Worm (Caenorhabditis elegans) whole organism, L3 larva: ENCODE measurements around the gene srt-64.

Source experiments
- R02D3.7 ChIP-seq: fragments of 150-350 bp; optimal IDR thresholded peaks from 2 replicates; lab custom pipeline; 2014; ENCODE audit warnings: missing biosample characterization, missing genetic modification characterization
- ZK546.5 ChIP-seq: sonication (generic microtip); optimal IDR thresholded peaks from 2 replicates; lab custom pipeline; 2017; ENCODE audit warnings: missing biosample characterization, missing genetic modification characterization
- aly-2 ChIP-seq: fragments of 150-350 bp; optimal IDR thresholded peaks from 2 replicates; lab custom pipeline; 2014; ENCODE audit warnings: missing biosample characterization, missing genetic modification characterization
- ama-1 ChIP-seq: fragments of 150-350 bp; optimal IDR thresholded peaks from 2 replicates; lab custom pipeline; 2018
- ceh-16 ChIP-seq: sonication (generic microtip); optimal IDR thresholded peaks from 2 replicates; lab custom pipeline; 2017; ENCODE audit warnings: missing biosample characterization, missing genetic modification characterization
- ceh-82 ChIP-seq: fragments of 150-350 bp; optimal IDR thresholded peaks from 2 replicates; lab custom pipeline; 2014; ENCODE audit warnings: missing biosample characterization, missing genetic modification characterization
- ceh-9 ChIP-seq: sonication (generic microtip); optimal IDR thresholded peaks from 2 replicates; lab custom pipeline; 2018; ENCODE audit warnings: missing biosample characterization, missing genetic modification characterization
- daf-12 ChIP-seq: fragments of 150-350 bp; optimal IDR thresholded peaks from 2 replicates; lab custom pipeline; 2014; ENCODE audit warnings: missing biosample characterization, missing genetic modification reagents, missing genetic modification characterization
- egl-27 ChIP-seq: sonication (generic microtip); optimal IDR thresholded peaks from 4 replicates; lab custom pipeline; 2017; ENCODE audit warnings: missing biosample characterization, missing genetic modification reagents, missing genetic modification characterization
- egl-5 ChIP-seq: fragments of 150-350 bp; optimal IDR thresholded peaks from 2 replicates; lab custom pipeline; 2017; ENCODE audit warnings: missing biosample characterization, missing genetic modification reagents, missing genetic modification characterization, inconsistent platforms
- elt-1 ChIP-seq: fragments of 150-350 bp; optimal IDR thresholded peaks from 2 replicates; lab custom pipeline; 2014; ENCODE audit warnings: missing biosample characterization, missing genetic modification characterization
- elt-2 ChIP-seq: sonication (generic microtip); optimal IDR thresholded peaks from 2 replicates; lab custom pipeline; 2016; ENCODE audit warnings: missing genetic modification reagents, mild to moderate bottlenecking, missing genetic modification characterization, missing compliant biosample characterization
- elt-3 ChIP-seq, 3 experiments: fragments of 150-350 bp in 1 of 3; sonication (generic microtip) in 2 of 3; optimal IDR thresholded peaks; 2 replicates in 2 of 3; 4 replicates in 1 of 3; lab custom pipeline; 2014 to 2017; ENCODE audit warnings: missing biosample characterization in 3 of 3, missing genetic modification characterization in 3 of 3
- eor-1 ChIP-seq, 2 experiments: fragments of 150-350 bp; optimal IDR thresholded peaks; 2 replicates each; lab custom pipeline; 2014 to 2018; ENCODE audit warnings: missing biosample characterization in 2 of 2, missing genetic modification characterization in 2 of 2
- fkh-10 ChIP-seq: sonication (generic microtip); optimal IDR thresholded peaks from 2 replicates; lab custom pipeline; 2017; ENCODE audit warnings: missing biosample characterization, missing genetic modification reagents, missing genetic modification characterization
- fkh-2 ChIP-seq: fragments of 150-350 bp; optimal IDR thresholded peaks from 2 replicates; lab custom pipeline; 2014; ENCODE audit warnings: missing biosample characterization, missing genetic modification reagents, missing genetic modification characterization
- fos-1 ChIP-seq: fragments of 150-350 bp; optimal IDR thresholded peaks from 2 replicates; lab custom pipeline; 2014; ENCODE audit warnings: missing biosample characterization, missing genetic modification characterization
- jun-1 ChIP-seq: fragments of 150-350 bp; optimal IDR thresholded peaks from 2 replicates; lab custom pipeline; 2014; ENCODE audit warnings: missing biosample characterization, missing genetic modification reagents, missing genetic modification characterization
- lin-15B ChIP-seq: fragments of 150-350 bp; optimal IDR thresholded peaks from 2 replicates; lab custom pipeline; 2014; ENCODE audit warnings: missing biosample characterization, missing genetic modification characterization
- lin-39 ChIP-seq: fragments of 150-350 bp; optimal IDR thresholded peaks from 2 replicates; lab custom pipeline; 2018; ENCODE audit warnings: missing biosample characterization, missing genetic modification reagents, missing genetic modification characterization
- lsy-12 ChIP-seq: sonication (generic microtip); optimal IDR thresholded peaks from 2 replicates; lab custom pipeline; 2016; ENCODE audit warnings: mild to moderate bottlenecking, missing genetic modification characterization, missing compliant biosample characterization
- mdl-1 ChIP-seq: fragments of 150-350 bp; optimal IDR thresholded peaks from 2 replicates; lab custom pipeline; 2014; ENCODE audit warnings: missing biosample characterization, missing genetic modification characterization
- mml-1 ChIP-seq: fragments of 150-350 bp; sonication (generic microtip); optimal IDR thresholded peaks from 3 replicates; lab custom pipeline; 2014; ENCODE audit warnings: missing biosample characterization, missing genetic modification characterization
- nfya-1 ChIP-seq: sonication (generic microtip); optimal IDR thresholded peaks from 2 replicates; lab custom pipeline; 2017; ENCODE audit warnings: missing genetic modification characterization, mild to moderate bottlenecking, missing compliant biosample characterization, antibody characterized with exemption, moderate library complexity; ENCODE audit not compliant: insufficient read depth
- nhr-11 ChIP-seq: fragments of 150-350 bp; optimal IDR thresholded peaks from 2 replicates; lab custom pipeline; 2014; ENCODE audit warnings: missing biosample characterization, missing genetic modification characterization
- nhr-12 ChIP-seq: fragments of 150-350 bp; optimal IDR thresholded peaks from 2 replicates; lab custom pipeline; 2014; ENCODE audit warnings: missing biosample characterization, missing genetic modification characterization
- nhr-23 ChIP-seq: fragments of 150-350 bp; optimal IDR thresholded peaks from 2 replicates; lab custom pipeline; 2014; ENCODE audit warnings: missing biosample characterization, missing genetic modification reagents, missing genetic modification characterization
- nhr-237 ChIP-seq: fragments of 150-350 bp; optimal IDR thresholded peaks from 2 replicates; lab custom pipeline; 2014; ENCODE audit warnings: missing biosample characterization, missing genetic modification characterization
- nhr-25 ChIP-seq: sonication (generic microtip); optimal IDR thresholded peaks from 2 replicates; lab custom pipeline; 2017; ENCODE audit warnings: missing biosample characterization, missing genetic modification characterization
- nhr-28 ChIP-seq: fragments of 150-350 bp; optimal IDR thresholded peaks from 2 replicates; lab custom pipeline; 2014; ENCODE audit warnings: missing biosample characterization, missing genetic modification characterization
- nhr-43 ChIP-seq: sonication (generic microtip); optimal IDR thresholded peaks from 2 replicates; lab custom pipeline; 2016; ENCODE audit warnings: mild to moderate bottlenecking, missing genetic modification characterization, missing compliant biosample characterization; ENCODE audit not compliant: poor library complexity, severe bottlenecking
- nhr-67 ChIP-seq: fragments of 150-350 bp; optimal IDR thresholded peaks from 2 replicates; lab custom pipeline; 2014; ENCODE audit warnings: missing biosample characterization, missing genetic modification characterization
- nhr-76 ChIP-seq: fragments of 150-350 bp; sonication (generic microtip); optimal IDR thresholded peaks from 5 replicates; lab custom pipeline; 2014; ENCODE audit warnings: missing biosample characterization, missing genetic modification characterization
- nhr-77 ChIP-seq: fragments of 150-350 bp; optimal IDR thresholded peaks from 2 replicates; lab custom pipeline; 2014; ENCODE audit warnings: missing biosample characterization, missing genetic modification characterization
- pha-4 ChIP-seq: fragments of 150-350 bp; optimal IDR thresholded peaks from 2 replicates; lab custom pipeline; 2014; ENCODE audit warnings: missing biosample characterization, missing genetic modification reagents, missing genetic modification characterization
- pqm-1 ChIP-seq: fragments of 150-350 bp; optimal IDR thresholded peaks from 2 replicates; lab custom pipeline; 2017; ENCODE audit warnings: missing biosample characterization, missing genetic modification characterization, inconsistent platforms
- skn-1 ChIP-seq: fragments of 150-350 bp; optimal IDR thresholded peaks from 2 replicates; lab custom pipeline; 2014; ENCODE audit warnings: missing biosample characterization, missing genetic modification characterization
- unc-39 ChIP-seq: sonication (generic microtip); optimal IDR thresholded peaks from 4 replicates; lab custom pipeline; 2017; ENCODE audit warnings: missing biosample characterization, missing genetic modification characterization
- unc-62 ChIP-seq: fragments of 150-350 bp; sonication (generic microtip); optimal IDR thresholded peaks from 4 replicates; lab custom pipeline; 2014; ENCODE audit warnings: missing biosample characterization, missing genetic modification reagents, missing genetic modification characterization
- zag-1 ChIP-seq: fragments of 150-350 bp; optimal IDR thresholded peaks from 2 replicates; lab custom pipeline; 2014; ENCODE audit warnings: missing biosample characterization, missing genetic modification characterization
- ztf-11 ChIP-seq: fragments of 150-350 bp; optimal IDR thresholded peaks from 2 replicates; lab custom pipeline; 2014; ENCODE audit warnings: missing biosample characterization, missing genetic modification characterization
- ztf-4 ChIP-seq: fragments of 150-350 bp; optimal IDR thresholded peaks from 2 replicates; lab custom pipeline; 2014; ENCODE audit warnings: missing biosample characterization, missing genetic modification characterization

Gene srt-64

ce11 chrV:5164682-5165081 is 4.8 kb downstream of the srt-64 start, which contains the start of gene abu-7:
Gene abu-7 (minus strand): TSS chrV:5164782.
- no peak for TF ChIP-seq zag-1 (tag; lab: Kevin White, UChicago)
- no peak for TF ChIP-seq ZK546.5 (tag; lab: Kevin White, UChicago)
- no peak for TF ChIP-seq unc-62 (GFP tag; lab: Kevin White, UChicago)
- no peak for TF ChIP-seq pha-4
- TF ChIP-seq mml-1 (tag; lab: Kevin White, UChicago): no peak
- no peak for TF ChIP-seq nhr-76 (tag; lab: Kevin White, UChicago)
- no peak for TF ChIP-seq egl-27 (tag; lab: Kevin White, UChicago)
- TF ChIP-seq ceh-82 (tag; lab: Kevin White, UChicago): no peak
- no peak for TF ChIP-seq nhr-28 (tag; lab: Kevin White, UChicago)
- TF ChIP-seq, all 47 proteins: peak for 0

- TF ChIP-seq pha-4: no peak
- TF ChIP-seq elt-2 (tag; lab: Kevin White, UChicago): no peak
- no peak for TF ChIP-seq unc-39
- TF ChIP-seq ztf-4: no peak
- TF ChIP-seq egl-5 (tag; lab: Kevin White, UChicago): no peak
- TF ChIP-seq aly-2 (tag; lab: Kevin White, UChicago): no peak
- TF ChIP-seq nhr-23 (tag; lab: Kevin White, UChicago): no peak
Observed at ce11 chrV:5161792-5162191, 7.7 kb downstream of the srt-64 start, which contains the start of gene abu-6. Gene abu-6 (minus strand): TSS chrV:5161892.

- TF ChIP-seq nhr-43 (tag; lab: Kevin White, UChicago) (no peak), lin-39 (tag; lab: Kevin White, UChicago) (no peak), nhr-237 (tag; lab: Kevin White, UChicago) (no peak), nhr-11 (tag; lab: Kevin White, UChicago) (no peak), unc-62 (GFP tag; lab: Kevin White, UChicago) (no peak), unc-39 (no peak)
Observed at ce11 chrV:5158302-5158701, 11.2 kb downstream of the srt-64 start, which contains the start of gene abu-15. Gene abu-15 (plus strand): TSS chrV:5158602.

ce11 chrV:5157660-5158059 is 11.8 kb downstream of the srt-64 start, which contains the start of gene srx-39:
Gene srx-39 (minus strand): TSS chrV:5157760.
- no peak for TF ChIP-seq unc-62 (GFP tag; lab: Kevin White, UChicago)
- TF ChIP-seq lin-15B (tag; lab: Kevin White, UChicago): no peak
- no peak for TF ChIP-seq ama-1 (lab: Kevin White, UChicago)
- no peak for TF ChIP-seq skn-1 (tag; lab: Kevin White, UChicago)
- no peak for TF ChIP-seq aly-2 (tag; lab: Kevin White, UChicago)
- no peak for TF ChIP-seq daf-12 (tag; lab: Kevin White, UChicago)
- no peak for TF ChIP-seq lsy-12
- TF ChIP-seq ztf-4: no peak
- no peak for TF ChIP-seq fkh-2 (tag; lab: Kevin White, UChicago)
- no peak for TF ChIP-seq elt-1
- TF ChIP-seq ceh-9 (tag; lab: Kevin White, UChicago): no peak
- no peak for TF ChIP-seq ceh-82 (tag; lab: Kevin White, UChicago)

ce11 chrV:5155516-5155915 is 14.0 kb downstream of the srt-64 start, which contains the start of gene srx-38:
Gene srx-38 (minus strand): TSS chrV:5155616.
- no peak for TF ChIP-seq nhr-77 (tag; lab: Kevin White, UChicago)
- TF ChIP-seq ztf-4: no peak
- no peak for TF ChIP-seq nhr-76 (tag; lab: Kevin White, UChicago)
- no peak for TF ChIP-seq elt-2 (tag; lab: Kevin White, UChicago)
- TF ChIP-seq ceh-9 (tag; lab: Kevin White, UChicago): no peak
- no peak for TF ChIP-seq daf-12 (tag; lab: Kevin White, UChicago)
- TF ChIP-seq, all 47 proteins: peak for 0

ce11 chrV:5150880-5151279 is 18.6 kb downstream of the srt-64 start, which contains the start of gene srh-130:
Gene srh-130 (plus strand): TSS chrV:5151180.
- TF ChIP-seq fkh-10 (GFP tag; lab: Kevin White, UChicago): no peak
- TF ChIP-seq eor-1 (tag; optimal IDR thresholded peaks at IDR 0.05; lab: Kevin White, UChicago): no peak
- no peak for TF ChIP-seq fos-1 (tag; lab: Kevin White, UChicago)
- no peak for TF ChIP-seq elt-3 (tag; optimal IDR thresholded peaks at IDR 0.05; lab: Kevin White, UChicago)
- no peak for TF ChIP-seq lsy-12
- no peak for TF ChIP-seq lin-39 (tag; lab: Kevin White, UChicago)
- TF ChIP-seq ceh-16: no peak
- TF ChIP-seq pqm-1 (tag; lab: Kevin White, UChicago): no peak
- TF ChIP-seq R02D3.7: no peak
- TF ChIP-seq pha-4: no peak
- no peak for TF ChIP-seq mdl-1 (tag; lab: Kevin White, UChicago)
- TF ChIP-seq nhr-67: no peak
- no peak for TF ChIP-seq ztf-11 (tag; lab: Kevin White, UChicago)
- no peak for TF ChIP-seq nhr-25
- no peak for TF ChIP-seq unc-39
- TF ChIP-seq nhr-23 (tag; lab: Kevin White, UChicago): no peak
- no peak for TF ChIP-seq nhr-12 (tag; lab: Kevin White, UChicago)
- no peak for TF ChIP-seq nhr-11 (tag; lab: Kevin White, UChicago)
- no peak for TF ChIP-seq nfya-1
- no peak for TF ChIP-seq jun-1
- TF ChIP-seq, all 47 proteins: peak for 0
